Fruit fly (Drosophila melanogaster): ENCODE data around the gene geko.

geko gene

DNA sequence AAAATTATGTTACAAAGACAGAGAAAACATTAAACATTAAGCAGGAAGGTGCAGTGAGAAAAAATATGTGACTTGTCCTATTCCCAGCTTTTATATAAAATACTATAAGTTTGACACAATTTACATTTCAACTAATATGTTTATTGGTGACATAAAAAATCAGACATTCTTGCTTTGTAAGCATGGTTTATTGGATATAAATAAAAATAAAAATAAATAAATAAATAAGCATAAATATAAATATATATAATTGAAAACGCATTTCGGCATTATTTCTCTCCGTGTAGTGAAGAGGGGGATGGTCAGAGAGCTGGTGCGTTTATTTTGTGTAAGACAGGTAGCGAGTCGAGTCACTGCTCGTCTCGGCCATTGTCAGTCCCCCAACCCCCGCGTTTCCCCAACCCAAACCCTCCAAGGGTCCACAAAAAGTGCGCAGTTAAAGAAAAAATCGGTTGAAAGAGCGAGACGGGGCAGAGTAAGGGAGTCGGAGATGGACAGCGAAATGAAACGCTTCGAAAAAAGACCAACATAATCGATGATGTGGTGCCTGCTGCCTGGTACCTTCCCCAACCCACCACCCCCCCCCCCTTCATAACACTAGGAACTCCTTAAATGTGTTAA, 53.8 kb downstream of the geko start:
- TF ChIP-seq net (GFP tag; optimal IDR thresholded peaks at IDR 0.05) (peak; percentile 73), Ets21C (GFP tag; optimal IDR thresholded peaks at IDR 0.05) (peak; percentile 50), CG3032 (tag; optimal IDR thresholded peaks at IDR 0.05) (peak; percentile 97), CG16779 (tag; optimal IDR thresholded peaks at IDR 0.05) (peak; percentile 66), CG6163 (GFP tag; IDR thresholded peaks at IDR 0.05) (peak; percentile 74), eg (GFP tag; IDR thresholded peaks at IDR 0.05) (no peak), CG15336 (GFP tag; IDR thresholded peaks at IDR 0.05) (peak; percentile 49), acj6 (GFP tag; optimal IDR thresholded peaks at IDR 0.05) (peak; percentile 91), Hr38 (GFP tag; optimal IDR thresholded peaks at IDR 0.05) (no peak), Eip78C (GFP tag) (peak; percentile 95), Eip75B (GFP tag; optimal IDR thresholded peaks at IDR 0.05) (peak; percentile 71), cyc (GFP tag; optimal IDR thresholded peaks at IDR 0.05) (peak; percentile 83), Sox14 (GFP tag; optimal IDR thresholded peaks at IDR 0.05) (peak; percentile 66), CG8319 (GFP tag; optimal IDR thresholded peaks at IDR 0.05) (peak; percentile 78), Eip93F (GFP tag; optimal IDR thresholded peaks at IDR 0.05) (peak; percentile 59), CG8632 (GFP tag; optimal IDR thresholded peaks at IDR 0.05) (peak; percentile 95), Met (GFP tag; optimal IDR thresholded peaks at IDR 0.05) (peak; percentile 85), Gug (GFP tag; IDR thresholded peaks at IDR 0.05) (peak; percentile 34; the same call in 1 of the 2 replicates), CG1621 (tag; optimal IDR thresholded peaks at IDR 0.05) (peak; percentile 65), CG9139 (GFP tag; optimal IDR thresholded peaks at IDR 0.05) (peak; percentile 90), Hr4 (GFP tag; optimal IDR thresholded peaks at IDR 0.05) (peak; percentile 19), fkh (GFP tag; optimal IDR thresholded peaks at IDR 0.05) (peak; percentile 59), CG10669 (GFP tag; optimal IDR thresholded peaks at IDR 0.05) (peak; percentile 88), vri (GFP tag; optimal IDR thresholded peaks at IDR 0.05) (peak; percentile 73), achi (GFP tag; optimal IDR thresholded peaks at IDR 0.05) (peak; percentile 90), CG32006 (GFP tag; optimal IDR thresholded peaks at IDR 0.05) (peak; percentile 57), salr (GFP tag; optimal IDR thresholded peaks at IDR 0.05) (peak; percentile 44 to 73), Smox (GFP tag; optimal IDR thresholded peaks at IDR 0.05) (peak; percentile 84), Blimp-1 (GFP tag; optimal IDR thresholded peaks at IDR 0.05) (peak; percentile 87), Sox102F (GFP tag; optimal IDR thresholded peaks at IDR 0.05) (peak; percentile 78), CG11762 (GFP tag; optimal IDR thresholded peaks at IDR 0.05; ENCODE audit: insufficient read depth) (peak; percentile 76), CG11902 (GFP tag; optimal IDR thresholded peaks at IDR 0.05) (peak; percentile 86), CG3919 (GFP tag; optimal IDR thresholded peaks at IDR 0.05) (peak; percentile 89), dsx (GFP tag; optimal IDR thresholded peaks at IDR 0.05; ENCODE audit: poor library complexity, severe bottlenecking) (peak; percentile 94), ss (GFP tag; optimal IDR thresholded peaks at IDR 0.05) (peak; percentile 91 to 92), CG10631 (GFP tag; optimal IDR thresholded peaks at IDR 0.05) (peak; percentile 92), CG7368 (GFP tag; optimal IDR thresholded peaks at IDR 0.05) (peak; percentile 75), dac (GFP tag; optimal IDR thresholded peaks at IDR 0.05) (no peak), CG6808 (GFP tag; optimal IDR thresholded peaks at IDR 0.05) (peak; percentile 92), Hr39 (GFP tag; optimal IDR thresholded peaks at IDR 0.05) (peak; percentile 73), spab (GFP tag; optimal IDR thresholded peaks at IDR 0.05) (peak; percentile 91), CG34406 (GFP tag; optimal IDR thresholded peaks at IDR 0.05) (peak; percentile 95), CG11294 (GFP tag; IDR thresholded peaks at IDR 0.05) (no peak), fd59A (GFP tag; optimal IDR thresholded peaks at IDR 0.05) (peak; percentile 75), CG6792 (GFP tag; optimal IDR thresholded peaks at IDR 0.05) (peak; percentile 86), OdsH (GFP tag; optimal IDR thresholded peaks at IDR 0.05) (peak; percentile 88), lz (GFP tag; optimal IDR thresholded peaks at IDR 0.05) (peak; percentile 73), CG6854 (GFP tag; optimal IDR thresholded peaks at IDR 0.05) (peak; percentile 75), Sox15 (GFP tag; optimal IDR thresholded peaks at IDR 0.05) (peak; percentile 84), esn (GFP tag; optimal IDR thresholded peaks at IDR 0.05) (peak; percentile 92), Lpt (GFP tag; optimal IDR thresholded peaks at IDR 0.05) (peak; percentile 64)

Data from whole organism, prepupa.